Worm (Caenorhabditis elegans) whole organism, L4 larva: ENCODE data around the gene kin-34.
A peak's percentile ranks its signal among the peaks of the same experiment; 100 is the strongest.

ENCODE experiments used
- D1046.2 ChIP-seq: fragments of 200-800 bp; sonication (Bioruptor generic); IDR thresholded peaks from 2 replicates; pipeline ENCODE4 v1.3.6; 2022; ENCODE audit warnings: missing genetic modification characterization, missing compliant biosample characterization
- F10B5.3 ChIP-seq: sonication (generic microtip); optimal IDR thresholded peaks from 2 replicates; lab custom pipeline; 2016; ENCODE audit warnings: mild to moderate bottlenecking, missing genetic modification characterization, missing compliant biosample characterization
- F26F4.8 ChIP-seq: fragments of 200-800 bp; sonication (Bioruptor generic); conservative IDR thresholded peaks from 2 replicates; pipeline ENCODE4 v1.3.6; 2022; ENCODE audit warnings: missing genetic modification characterization, missing compliant biosample characterization
- F37D6.2 ChIP-seq: sonication (generic microtip); optimal IDR thresholded peaks from 2 replicates; lab custom pipeline; 2016; ENCODE audit warnings: mild to moderate bottlenecking, missing genetic modification characterization, missing compliant biosample characterization
- F44E2.7 ChIP-seq: fragments of 200-800 bp; sonication (Bioruptor generic); IDR thresholded peaks from 2 replicates; pipeline ENCODE4 v2.1.2; 2022; ENCODE audit warnings: missing genetic modification characterization, missing compliant biosample characterization
- Y75B8A.6 ChIP-seq: fragments of 200-800 bp; sonication (Bioruptor generic); IDR thresholded peaks from 2 replicates; pipeline ENCODE4 v1.3.6; 2022; ENCODE audit warnings: missing genetic modification reagents, missing genetic modification characterization, missing compliant biosample characterization
- ZK546.5 ChIP-seq, 2 experiments: sonication (generic microtip); optimal IDR thresholded peaks; 2 replicates each; lab custom pipeline; 2017; ENCODE audit warnings: missing biosample characterization in 2 of 2, missing genetic modification characterization in 2 of 2
- aha-1 ChIP-seq: fragments of 150-350 bp; peaks from one replicate; lab custom pipeline; 2014; ENCODE audit warnings: missing biosample characterization, missing genetic modification characterization
- attf-4 ChIP-seq: sonication (generic microtip); optimal IDR thresholded peaks from 3 replicates; lab custom pipeline; 2017; ENCODE audit warnings: missing biosample characterization, missing genetic modification characterization
- ceh-20 ChIP-seq: fragments of 200-800 bp; sonication (Bioruptor generic); IDR thresholded peaks from 2 replicates; pipeline ENCODE4 v1.3.6; 2022; ENCODE audit warnings: missing genetic modification reagents, missing genetic modification characterization, missing compliant biosample characterization
- ceh-62 ChIP-seq: sonication (generic microtip); optimal IDR thresholded peaks from 2 replicates; lab custom pipeline; 2017; ENCODE audit warnings: missing biosample characterization, missing genetic modification characterization
- ceh-82 ChIP-seq: sonication (generic microtip); optimal IDR thresholded peaks from 2 replicates; lab custom pipeline; 2017; ENCODE audit warnings: missing biosample characterization, missing genetic modification characterization
- cey-2 ChIP-seq: sonication (generic microtip); optimal IDR thresholded peaks from 3 replicates; lab custom pipeline; 2017; ENCODE audit warnings: missing genetic modification characterization, mild to moderate bottlenecking, missing compliant biosample characterization, antibody characterized with exemption, borderline replicate concordance; ENCODE audit not compliant: insufficient read depth
- daf-16 ChIP-seq, 3 experiments: sonication (generic microtip); optimal IDR thresholded peaks; 2 replicates each; lab custom pipeline; 2016 to 2017; ENCODE audit warnings: missing genetic modification characterization in 3 of 3, missing genetic modification reagents in 3 of 3, mild to moderate bottlenecking in 2 of 3, missing compliant biosample characterization in 2 of 3, missing biosample characterization in 1 of 3, moderate library complexity in 1 of 3
- dmd-6 ChIP-seq: fragments of 200-800 bp; sonication (Bioruptor generic); IDR thresholded peaks from 2 replicates; pipeline ENCODE4 v1.3.6; 2022; ENCODE audit warnings: missing genetic modification reagents, missing genetic modification characterization, missing compliant biosample characterization
- dve-1 ChIP-seq: sonication (generic microtip); optimal IDR thresholded peaks from 2 replicates; lab custom pipeline; 2017; ENCODE audit warnings: antibody characterized with exemption, mild to moderate bottlenecking, missing genetic modification characterization, missing compliant biosample characterization; ENCODE audit not compliant: insufficient read depth
- fos-1 ChIP-seq: fragments of 150-350 bp; optimal IDR thresholded peaks from 2 replicates; lab custom pipeline; 2014; ENCODE audit warnings: missing biosample characterization, missing genetic modification characterization
- hif-1 ChIP-seq, 2 experiments: sonication (generic microtip); optimal IDR thresholded peaks; 2 replicates each; lab custom pipeline; 2016 to 2017; ENCODE audit warnings: missing compliant biosample characterization in 2 of 2, missing genetic modification characterization in 2 of 2, missing genetic modification reagents in 2 of 2, missing genotype in 2 of 2, mild to moderate bottlenecking in 1 of 2
- lin-1 ChIP-seq: fragments of 200-800 bp; sonication (Bioruptor generic); IDR thresholded peaks from 2 replicates; pipeline ENCODE4 v1.3.6; 2022; ENCODE audit warnings: missing genetic modification reagents, missing genetic modification characterization, missing compliant biosample characterization
- lin-38 ChIP-seq: fragments of 200-800 bp; sonication (Bioruptor generic); IDR thresholded peaks from 2 replicates; pipeline ENCODE4 v1.3.6; 2022; ENCODE audit warnings: missing genetic modification reagents, missing genetic modification characterization, missing compliant biosample characterization
- lin-39 ChIP-seq: fragments of 150-350 bp; optimal IDR thresholded peaks from 2 replicates; lab custom pipeline; 2014; ENCODE audit warnings: missing biosample characterization, missing genetic modification reagents, missing genetic modification characterization
- lsy-2 ChIP-seq, 2 experiments: fragments of 150-350 bp in 1 of 2; sonication (generic microtip) in 1 of 2; optimal IDR thresholded peaks; 2 replicates each; lab custom pipeline; 2014 to 2017; ENCODE audit warnings: missing biosample characterization in 2 of 2, missing genetic modification characterization in 2 of 2
- madf-5 ChIP-seq, 2 experiments: fragments of 200-800 bp; sonication (Bioruptor generic); IDR thresholded peaks; 2 replicates each; pipeline ENCODE4 v1.3.6; 2022; ENCODE audit warnings: missing compliant biosample characterization in 2 of 2, missing genetic modification characterization in 2 of 2
- madf-9 ChIP-seq: fragments of 200-800 bp; sonication (Bioruptor generic); conservative IDR thresholded peaks from 2 replicates; pipeline ENCODE4 v1.3.6; 2022; ENCODE audit warnings: missing genetic modification reagents, missing genetic modification characterization, missing compliant biosample characterization
- mep-1 ChIP-seq: fragments of 150-350 bp; sonication (generic microtip); optimal IDR thresholded peaks from 3 replicates; lab custom pipeline; 2014; ENCODE audit warnings: missing biosample characterization, missing genetic modification characterization
- nhr-102 ChIP-seq: sonication (generic microtip); optimal IDR thresholded peaks from 2 replicates; lab custom pipeline; 2016; ENCODE audit warnings: mild to moderate bottlenecking, missing genetic modification characterization, moderate library complexity, missing compliant biosample characterization
- nhr-25 ChIP-seq: sonication (generic microtip); optimal IDR thresholded peaks from 2 replicates; lab custom pipeline; 2017; ENCODE audit warnings: missing genetic modification characterization, mild to moderate bottlenecking, missing compliant biosample characterization, antibody characterized with exemption, moderate library complexity, borderline replicate concordance; ENCODE audit not compliant: insufficient read depth
- nhr-48 ChIP-seq: sonication (generic microtip); optimal IDR thresholded peaks from 2 replicates; lab custom pipeline; 2016; ENCODE audit warnings: mild to moderate bottlenecking, missing genetic modification characterization, missing compliant biosample characterization
- nhr-6 ChIP-seq: fragments of 150-350 bp; optimal IDR thresholded peaks from 2 replicates; lab custom pipeline; 2014; ENCODE audit warnings: missing biosample characterization, missing genetic modification characterization
- nhr-77 ChIP-seq: fragments of 150-350 bp; optimal IDR thresholded peaks from 2 replicates; lab custom pipeline; 2014; ENCODE audit warnings: missing biosample characterization, missing genetic modification characterization
- snpc-4 ChIP-seq: fragments of 150-350 bp; optimal IDR thresholded peaks from 2 replicates; lab custom pipeline; 2014; ENCODE audit warnings: missing biosample characterization, missing genetic modification characterization
- spr-1 ChIP-seq: sonication (generic microtip); optimal IDR thresholded peaks from 2 replicates; lab custom pipeline; 2016; ENCODE audit warnings: mild to moderate bottlenecking, missing genetic modification characterization, missing compliant biosample characterization
- spr-3 ChIP-seq: fragments of 200-800 bp; sonication (Bioruptor generic); optimal IDR thresholded peaks from 2 replicates; lab custom pipeline; 2018; ENCODE audit warnings: mild to moderate bottlenecking, missing genetic modification characterization, missing compliant biosample characterization
- unc-130 ChIP-seq: sonication (generic microtip); optimal IDR thresholded peaks from 2 replicates; lab custom pipeline; 2016; ENCODE audit warnings: missing genetic modification reagents, missing genetic modification characterization, missing compliant biosample characterization
- unc-62 ChIP-seq, 3 experiments: fragments of 150-350 bp in 1 of 3; sonication (generic microtip); optimal IDR thresholded peaks in 2 of 3; peaks in 1 of 3; 1 replicate in 1 of 3; 2 replicates in 2 of 3; lab custom pipeline; 2014 to 2017; ENCODE audit warnings: missing biosample characterization in 3 of 3, missing genetic modification characterization in 3 of 3, missing genetic modification reagents in 3 of 3, missing genotype in 1 of 3
- zag-1 ChIP-seq: fragments of 150-350 bp; optimal IDR thresholded peaks from 2 replicates; lab custom pipeline; 2014; ENCODE audit warnings: missing biosample characterization, missing genetic modification characterization
- zfp-2 ChIP-seq: sonication (generic microtip); optimal IDR thresholded peaks from 2 replicates; lab custom pipeline; 2016; ENCODE audit warnings: mild to moderate bottlenecking, missing genetic modification characterization, missing compliant biosample characterization
- zip-2 ChIP-seq: fragments of 150-350 bp; optimal IDR thresholded peaks from 2 replicates; lab custom pipeline; 2014; ENCODE audit warnings: missing biosample characterization, missing genetic modification characterization

The kin-34 gene

ce11 chrV:238094-238493, 7.9 kb downstream of the kin-34 start, which contains the start of gene R02C2.1:
TSS of gene R02C2.1 (minus strand) at chrV:238194.
- TF ChIP-seq dve-1: no peak
- TF ChIP-seq unc-130 (GFP tag; lab: Kevin White, UChicago): no peak
- no peak for TF ChIP-seq attf-4

- TF ChIP-seq dmd-6 (GFP tag; lab: Robert Waterston, UW): no peak
- no peak for TF ChIP-seq lin-1 (GFP tag; lab: Robert Waterston, UW)
- TF ChIP-seq aha-1 (tag; lab: Kevin White, UChicago): peak; percentile 90
These were observed 9.0 kb downstream of the kin-34 start for ce11 chrV:237012-237411.

ce11 chrV:234572-234971, 11.4 kb downstream of the kin-34 start, which contains the start of gene kin-33:
TSS of gene kin-33 (minus strand) at chrV:234672.
- TF ChIP-seq D1046.2 (GFP tag; lab: Robert Waterston, UW) (no peak), spr-1 (tag; lab: Kevin White, UChicago) (no peak), daf-16 (GFP tag; optimal IDR thresholded peaks at IDR 0.05; lab: Kevin White, UChicago) (no peak), daf-16 (tag; optimal IDR thresholded peaks at IDR 0.05; lab: Kevin White, UChicago) (no peak), zip-2 (tag; lab: Kevin White, UChicago) (no peak), nhr-48 (tag; lab: Kevin White, UChicago) (no peak), F37D6.2 (tag; lab: Kevin White, UChicago) (no peak), fos-1 (no peak), dve-1 (no peak), ceh-82 (tag; lab: Kevin White, UChicago) (no peak), nhr-6 (no peak), ZK546.5 (tag; optimal IDR thresholded peaks at IDR 0.05; lab: Kevin White, UChicago) (no peak), hif-1 (tag; optimal IDR thresholded peaks at IDR 0.05; lab: Kevin White, UChicago) (no peak), nhr-77 (no peak), nhr-25 (tag; lab: Kevin White, UChicago) (no peak), cey-2 (no peak), madf-5 (GFP tag; IDR thresholded peaks at IDR 0.05; lab: Robert Waterston, UW) (no peak)

ce11 chrV:219632-220031, 26.4 kb downstream of the kin-34 start, which contains the start of gene srh-80:
TSS of gene srh-80 (plus strand) at chrV:219932.
- TF ChIP-seq dmd-6 (GFP tag; lab: Robert Waterston, UW) (no peak), unc-62 (GFP tag; optimal IDR thresholded peaks at IDR 0.05 in 1 of 2; lab: Kevin White, UChicago) (peak in 1 of 2 experiments; percentile 9), unc-62 (tag; optimal IDR thresholded peaks at IDR 0.05; lab: Kevin White, UChicago) (no peak)

- TF ChIP-seq mep-1 (tag; lab: Kevin White, UChicago) (no peak), ceh-62 (no peak), F44E2.7 (GFP tag; lab: Robert Waterston, UW) (no peak), F37D6.2 (tag; lab: Kevin White, UChicago) (no peak), F26F4.8 (GFP tag; lab: Robert Waterston, UW) (no peak), spr-3 (GFP tag; lab: Kevin White, UChicago) (no peak), ceh-20 (GFP tag; lab: Robert Waterston, UW) (no peak), zag-1 (tag; lab: Kevin White, UChicago) (no peak), daf-16 (GFP tag; optimal IDR thresholded peaks at IDR 0.05; lab: Kevin White, UChicago) (no peak), daf-16 (tag; optimal IDR thresholded peaks at IDR 0.05; lab: Kevin White, UChicago) (no peak), F10B5.3 (tag; lab: Kevin White, UChicago) (no peak), Y75B8A.6 (GFP tag; lab: Robert Waterston, UW) (no peak), zfp-2 (tag; lab: Kevin White, UChicago) (no peak), madf-9 (GFP tag; lab: Robert Waterston, UW) (no peak), snpc-4 (tag; lab: Kevin White, UChicago) (no peak), lsy-2 (tag; optimal IDR thresholded peaks at IDR 0.05; lab: Kevin White, UChicago) (no peak), lin-38 (GFP tag; lab: Robert Waterston, UW) (no peak), lin-39 (tag; lab: Kevin White, UChicago) (no peak), nhr-102 (tag; lab: Kevin White, UChicago) (no peak)
These were observed 29.1 kb downstream of the kin-34 start, which contains the start of gene srh-78 for ce11 chrV:216847-217246. TSS of gene srh-78 (plus strand) at chrV:217147.
